Fruit fly (Drosophila melanogaster) whole organism, embryonic: ENCODE results near the gene chic.

ENCODE experiments used
- Bgb ChIP-seq: fragments of 200-800 bp; sonication (Bioruptor generic); IDR thresholded peaks from 2 replicates; pipeline ENCODE4 v1.3.6; 2022; ENCODE audit warnings: missing biosample characterization, missing genetic modification characterization; ENCODE audit not compliant: partially characterized antibody
- C15 ChIP-seq: fragments of 200-800 bp; sonication (Bioruptor generic); IDR thresholded peaks from 3 replicates; pipeline ENCODE4 v1.3.6; 2022; ENCODE audit warnings: missing biosample characterization, missing genetic modification characterization
- CG10209 ChIP-seq: fragments of 200-800 bp; sonication (Bioruptor generic); optimal IDR thresholded peaks from 3 replicates; lab custom pipeline; 2017; ENCODE audit warnings: missing biosample characterization, mild to moderate bottlenecking, missing genetic modification characterization, missing genetic modification reagents
- CG16813 ChIP-seq: fragments of 200-800 bp; sonication (Bioruptor generic); IDR thresholded peaks from 3 replicates; pipeline ENCODE4 v1.3.6; 2022; ENCODE audit warnings: missing biosample characterization, missing genetic modification characterization; ENCODE audit not compliant: partially characterized antibody
- CG16815 ChIP-seq: fragments of 200-800 bp; sonication (Bioruptor generic); optimal IDR thresholded peaks from 3 replicates; lab custom pipeline; 2017; ENCODE audit warnings: missing biosample characterization, mild to moderate bottlenecking, missing genetic modification characterization
- CG17359 ChIP-seq: fragments of 200-800 bp; sonication (Bioruptor generic); optimal IDR thresholded peaks from 3 replicates; lab custom pipeline; 2018; ENCODE audit warnings: missing biosample characterization, mild to moderate bottlenecking, missing genetic modification characterization, moderate library complexity
- CG30020 ChIP-seq: fragments of 200-800 bp; optimal IDR thresholded peaks from 2 replicates; lab custom pipeline; 2019; ENCODE audit warnings: missing biosample characterization, mild to moderate bottlenecking, missing genetic modification characterization, moderate library complexity
- CG3726 ChIP-seq: fragments of 200-800 bp; sonication (Bioruptor generic); IDR thresholded peaks from 3 replicates; pipeline ENCODE4, ENCODE4 v1.3.6; 2022; ENCODE audit warnings: missing biosample characterization, missing genetic modification characterization
- CG3847 ChIP-seq: fragments of 200-800 bp; sonication (Bioruptor generic); IDR thresholded peaks from 2 replicates; pipeline ENCODE4 v1.3.6; 2022; ENCODE audit warnings: missing biosample characterization, missing genetic modification characterization
- CG4854 ChIP-seq: fragments of 200-800 bp; sonication (Bioruptor generic); optimal IDR thresholded peaks from 2 replicates; lab custom pipeline; 2016; ENCODE audit warnings: missing biosample characterization, missing genetic modification characterization, inconsistent platforms
- CG6854 ChIP-seq: fragments of 200-800 bp; sonication (Bioruptor generic); optimal IDR thresholded peaks from 3 replicates; lab custom pipeline; 2017; ENCODE audit warnings: missing biosample characterization, mild to moderate bottlenecking, missing genetic modification characterization
- CG7786 ChIP-seq: fragments of 200-800 bp; sonication (Bioruptor generic); optimal IDR thresholded peaks from 2 replicates; lab custom pipeline; 2016; ENCODE audit warnings: missing biosample characterization, missing genetic modification characterization
- CG9215 ChIP-seq: fragments of 200-800 bp; sonication (Bioruptor generic); IDR thresholded peaks from 2 replicates; pipeline ENCODE4 v1.3.6; 2022; ENCODE audit warnings: missing biosample characterization, missing genetic modification characterization
- CG9727 ChIP-seq: fragments of 200-800 bp; sonication (Bioruptor generic); optimal IDR thresholded peaks from 3 replicates; lab custom pipeline; 2017; ENCODE audit warnings: missing biosample characterization, mild to moderate bottlenecking, missing genetic modification characterization
- CHES-1-like ChIP-seq: fragments of 200-800 bp; sonication (Bioruptor generic); optimal IDR thresholded peaks from 2 replicates; lab custom pipeline; 2016; ENCODE audit warnings: missing biosample characterization, missing genetic modification characterization
- Hand ChIP-seq: fragments of 200-800 bp; sonication (Bioruptor generic); optimal IDR thresholded peaks from 2 replicates; lab custom pipeline; 2017; ENCODE audit warnings: mild to moderate bottlenecking, missing biosample characterization, missing genetic modification reagents, missing genetic modification characterization
- Hsf ChIP-seq: fragments of 200-800 bp; sonication (Bioruptor generic); optimal IDR thresholded peaks from 3 replicates; lab custom pipeline; 2016; ENCODE audit warnings: missing biosample characterization, missing genetic modification characterization
- Jarid2 ChIP-seq: fragments of 200-800 bp; sonication (Bioruptor generic); optimal IDR thresholded peaks from 3 replicates; lab custom pipeline; 2017; ENCODE audit warnings: mild to moderate bottlenecking, missing biosample characterization, missing genetic modification reagents, missing genetic modification characterization
- Meics ChIP-seq: fragments of 200-800 bp; sonication (Bioruptor generic); optimal IDR thresholded peaks from 2 replicates; lab custom pipeline; 2017; ENCODE audit warnings: missing biosample characterization, mild to moderate bottlenecking, missing genetic modification characterization
- Myb ChIP-seq: fragments of 200-800 bp; sonication (Bioruptor generic); optimal IDR thresholded peaks from 2 replicates; lab custom pipeline; 2016; ENCODE audit warnings: missing biosample characterization, missing genetic modification characterization
- NC2α ChIP-seq: fragments of 200-800 bp; sonication (Bioruptor generic); optimal IDR thresholded peaks from 2 replicates; lab custom pipeline; 2016; ENCODE audit warnings: missing biosample characterization, missing genetic modification characterization
- Poxn ChIP-seq: fragments of 200-800 bp; sonication (Bioruptor generic); IDR thresholded peaks from 2 replicates; pipeline ENCODE4 v1.3.6; 2022; ENCODE audit warnings: missing biosample characterization, missing genetic modification characterization
- Tbp ChIP-seq: fragments of >200 bp; optimal IDR thresholded peaks from 2 replicates; lab custom pipeline; 2018; ENCODE audit warnings: missing biosample characterization, missing genetic modification characterization
- crol ChIP-seq: fragments of 200-800 bp; sonication (Bioruptor generic); IDR thresholded peaks from 2 replicates; pipeline ENCODE4 v1.3.6; 2022; ENCODE audit warnings: missing biosample characterization, missing genetic modification characterization
- dati ChIP-seq: fragments of 200-800 bp; sonication (Bioruptor generic); IDR thresholded peaks from 2 replicates; pipeline ENCODE4 v1.3.6; 2022; ENCODE audit warnings: missing biosample characterization, missing genetic modification characterization
- dimm ChIP-seq: fragments of 200-800 bp; sonication (Bioruptor generic); IDR thresholded peaks from 2 replicates; pipeline ENCODE4 v1.3.6; 2022; ENCODE audit warnings: missing biosample characterization, missing genetic modification characterization
- dysf ChIP-seq: fragments of 200-800 bp; sonication (Bioruptor generic); IDR thresholded peaks from 3 replicates; pipeline ENCODE4 v1.3.6; 2022; ENCODE audit warnings: missing biosample characterization, missing genetic modification characterization
- jigr1 ChIP-seq: fragments of 200-800 bp; sonication (Bioruptor generic); IDR thresholded peaks from 3 replicates; pipeline ENCODE4 v1.3.6; 2022; ENCODE audit warnings: missing biosample characterization, missing genetic modification characterization
- kay ChIP-seq: fragments of 200-800 bp; sonication (Bioruptor generic); optimal IDR thresholded peaks from 2 replicates; lab custom pipeline; 2016; ENCODE audit warnings: missing biosample characterization, missing genetic modification characterization
- ken ChIP-seq: fragments of 200-800 bp; sonication (Bioruptor generic); IDR thresholded peaks from 3 replicates; pipeline ENCODE4 v1.3.6; 2022; ENCODE audit warnings: missing biosample characterization, missing genetic modification characterization
- lola ChIP-seq, 3 experiments: fragments of >200 bp in 2 of 3; fragments of 200-800 bp in 1 of 3; sonication (Bioruptor generic) in 1 of 3; optimal IDR thresholded peaks; 2 replicates each; lab custom pipeline; 2017 to 2019; ENCODE audit warnings: missing biosample characterization in 3 of 3, missing genetic modification characterization in 3 of 3, mild to moderate bottlenecking in 1 of 3, moderate library complexity in 1 of 3
- pb ChIP-seq: fragments of 200-800 bp; sonication (Bioruptor generic); optimal IDR thresholded peaks from 3 replicates; lab custom pipeline; 2016; ENCODE audit warnings: missing biosample characterization, missing genetic modification characterization
- pita ChIP-seq: fragments of 200-800 bp; sonication (Bioruptor generic); optimal IDR thresholded peaks from 2 replicates; lab custom pipeline; 2017; ENCODE audit warnings: missing biosample characterization, mild to moderate bottlenecking, missing genetic modification characterization
- pzg ChIP-seq: fragments of 200-800 bp; sonication (Bioruptor generic); optimal IDR thresholded peaks from 3 replicates; lab custom pipeline; 2018; ENCODE audit warnings: missing biosample characterization, mild to moderate bottlenecking, missing genetic modification characterization, moderate library complexity
- sens ChIP-seq: fragments of 200-800 bp; sonication (Bioruptor generic); peaks from one replicate; lab custom pipeline; 2016; ENCODE audit warnings: missing biosample characterization, missing genetic modification characterization
- sna ChIP-seq: fragments of 200-800 bp; sonication (Bioruptor generic); IDR thresholded peaks from 2 replicates; pipeline ENCODE4 v1.3.6; 2022; ENCODE audit warnings: missing biosample characterization, missing genetic modification characterization; ENCODE audit not compliant: partially characterized antibody
- sqz ChIP-seq: fragments of 200-800 bp; sonication (Bioruptor generic); optimal IDR thresholded peaks from 3 replicates; lab custom pipeline; 2018; ENCODE audit warnings: missing biosample characterization, mild to moderate bottlenecking, missing genetic modification characterization
- tgo ChIP-seq: fragments of 200-800 bp; sonication (Bioruptor generic); IDR thresholded peaks from 3 replicates; pipeline ENCODE4 v1.3.6; 2022; ENCODE audit warnings: missing biosample characterization, missing genetic modification characterization
- zen ChIP-seq: fragments of 200-800 bp; sonication (Bioruptor generic); optimal IDR thresholded peaks from 3 replicates; lab custom pipeline; 2018; ENCODE audit warnings: missing biosample characterization, mild to moderate bottlenecking, missing genetic modification characterization, moderate library complexity

The chic gene

DNA sequence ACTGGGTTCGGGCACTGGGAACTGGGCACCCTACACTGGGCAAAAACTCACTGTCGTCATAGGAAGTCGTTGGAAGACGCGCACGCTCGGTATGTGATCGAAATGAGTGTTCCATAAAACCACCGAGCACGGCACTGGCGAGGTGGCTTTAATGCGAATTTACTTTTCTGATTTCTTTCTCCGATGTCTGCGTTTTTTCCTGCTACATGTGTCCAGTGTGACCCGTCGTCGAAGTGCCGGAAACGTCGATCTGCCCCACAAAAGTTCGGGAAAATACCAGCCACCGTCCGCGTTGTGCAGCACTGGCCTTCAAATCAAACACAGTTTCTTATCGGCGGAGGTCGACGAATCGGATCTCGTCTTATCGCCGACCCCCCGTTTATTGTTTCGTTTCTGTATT, 18.4 kb upstream of the chic start, which contains the start of gene Kdm5 (continued):
- TF ChIP-seq CG6854 (GFP tag; lab: Kevin White, UChicago) = no peak
- 0 out of 3 replicates have a peak, but pooled peaks have one; percentile 36 for TF ChIP-seq CG16813
- TF ChIP-seq Hand (GFP tag; lab: Kevin White, UChicago) = no peak
- peak; percentile 56 for TF ChIP-seq CHES-1-like (GFP tag; lab: Kevin White, UChicago)
- peak; percentile 30 for TF ChIP-seq CG9727
- TF ChIP-seq CG9215 (GFP tag; lab: Robert Waterston, UW) = no peak
- no peak for TF ChIP-seq CG17359 (tag; lab: Kevin White, UChicago)
- TF ChIP-seq kay (GFP tag; lab: Kevin White, UChicago) = no peak
- no peak; the same call in 2 of the 3 replicates for TF ChIP-seq dysf (GFP tag; lab: Robert Waterston, UW)
- TF ChIP-seq Tbp (GFP tag; lab: Kevin White, UChicago) = no peak
- no peak for TF ChIP-seq lola (GFP tag; optimal IDR thresholded peaks at IDR 0.05; lab: Kevin White, UChicago)
- TF ChIP-seq sqz (GFP tag; lab: Kevin White, UChicago) = peak; percentile 3
- peak; percentile 39 for TF ChIP-seq Meics
- TF ChIP-seq sna (GFP tag; lab: Robert Waterston, UW) = no peak
- peak; percentile 35 for TF ChIP-seq CG7786
- peak; percentile 1 for TF ChIP-seq CG30020 (tag; lab: Kevin White, UChicago)
- peak; percentile 32; the same call in 1 of the 2 replicates for TF ChIP-seq Bgb
- no peak for TF ChIP-seq dati (GFP tag; lab: Robert Waterston, UW)
- TF ChIP-seq Hsf (GFP tag; lab: Kevin White, UChicago) = no peak
- no peak for TF ChIP-seq tgo (GFP tag; lab: Robert Waterston, UW)
- TF ChIP-seq C15 (GFP tag; lab: Robert Waterston, UW) = no peak
- peak; percentile 92 for TF ChIP-seq pzg (GFP tag; lab: Kevin White, UChicago)
- no peak for TF ChIP-seq Poxn (GFP tag; lab: Robert Waterston, UW)
- no peak for TF ChIP-seq CG16815 (GFP tag; lab: Kevin White, UChicago)
- no peak for TF ChIP-seq pita (GFP tag; lab: Kevin White, UChicago)
- TF ChIP-seq CG3726 (GFP tag; lab: Robert Waterston, UW) = no peak
- TF ChIP-seq CG4854 = no peak
- TF ChIP-seq CG3847 (GFP tag; lab: Robert Waterston, UW) = peak; percentile 55
- TF ChIP-seq Jarid2 = peak; percentile 42
- peak; percentile 62; the same call in 1 of the 3 replicates for TF ChIP-seq ken (GFP tag; lab: Robert Waterston, UW)
- TF ChIP-seq Myb (GFP tag; lab: Kevin White, UChicago) = peak; percentile 88
- TF ChIP-seq CG10209 = no peak
- no peak for TF ChIP-seq dimm (GFP tag; lab: Robert Waterston, UW)
- TF ChIP-seq pb (GFP tag; lab: Kevin White, UChicago) = peak; percentile 46
- TF ChIP-seq, all 482 proteins: peak for 182

- TF ChIP-seq jigr1 (GFP tag; lab: Robert Waterston, UW) (no peak), sens (peak; percentile 63), crol (peak; percentile 58), sqz (GFP tag; lab: Kevin White, UChicago) (peak; percentile 0), zen (tag; lab: Kevin White, UChicago) (no peak), NC2α (no peak)
Observed at dm6 chr2L:5998383-5998782, 17.6 kb upstream of the chic start.
